Worm (Caenorhabditis elegans) whole organism, mixed stage, embryonic: Measurements from ENCODE around the gene F10G2.1.

Source experiments
- blmp-1 ChIP-seq: fragments of 150-350 bp; optimal IDR thresholded peaks from 2 replicates; lab custom pipeline; 2014; ENCODE audit warnings: missing biosample characterization, missing genetic modification characterization
- ces-1 ChIP-seq: fragments of 150-350 bp; optimal IDR thresholded peaks from 2 replicates; lab custom pipeline; 2014; ENCODE audit warnings: missing biosample characterization, missing genetic modification reagents, missing genetic modification characterization
- ham-2 ChIP-seq: fragments of 200-800 bp; sonication (Bioruptor generic); optimal IDR thresholded peaks from 2 replicates; lab custom pipeline; 2018; ENCODE audit warnings: mild to moderate bottlenecking, missing genetic modification characterization, missing compliant biosample characterization
- mep-1 ChIP-seq: fragments of 150-350 bp; optimal IDR thresholded peaks from 2 replicates; lab custom pipeline; 2017; ENCODE audit warnings: missing biosample characterization, missing genetic modification reagents, missing genetic modification characterization, inconsistent platforms
- unc-62 ChIP-seq: fragments of 150-350 bp; optimal IDR thresholded peaks from 2 replicates; lab custom pipeline; 2014; ENCODE audit warnings: missing biosample characterization, missing genetic modification reagents, missing genetic modification characterization
- ztf-11 ChIP-seq: fragments of 150-350 bp; optimal IDR thresholded peaks from 2 replicates; lab custom pipeline; 2014; ENCODE audit warnings: missing biosample characterization, missing genetic modification characterization

- no peak for TF ChIP-seq ces-1 (GFP tag; lab: Kevin White, UChicago)
- TF ChIP-seq ztf-11 (tag; lab: Kevin White, UChicago), result no peak
- TF ChIP-seq unc-62 (GFP tag; lab: Kevin White, UChicago), result no peak
- no peak for TF ChIP-seq ham-2
- TF ChIP-seq blmp-1 (tag; lab: Kevin White, UChicago), result no peak
- TF ChIP-seq mep-1 (tag; lab: Kevin White, UChicago), result no peak
Observed at ce11 chrV:7353602-7354001, 21.2 kb downstream of the F10G2.1 start.
